Fruit fly (Drosophila melanogaster) whole organism, pupa: Measurements from ENCODE around the gene mRpL23.

Experiments
- CG10348 ChIP-seq: fragments of 200-800 bp; sonication (Bioruptor generic); IDR thresholded peaks from 2 replicates; pipeline ENCODE4 v1.3.6; 2022; ENCODE audit warnings: missing biosample characterization, missing genetic modification characterization
- CG12605 ChIP-seq: fragments of 200-800 bp; sonication (Bioruptor generic); IDR thresholded peaks from 2 replicates; pipeline ENCODE4 v1.3.6; 2022; ENCODE audit warnings: missing biosample characterization, missing genetic modification characterization
- CG13204 ChIP-seq: fragments of 200-800 bp; sonication (Bioruptor generic); optimal IDR thresholded peaks from 2 replicates; lab custom pipeline; 2018; ENCODE audit warnings: missing biosample characterization, mild to moderate bottlenecking, missing genetic modification characterization, moderate library complexity
- CG14655 ChIP-seq: fragments of 200-800 bp; sonication (Bioruptor generic); optimal IDR thresholded peaks from 3 replicates; lab custom pipeline; 2017; ENCODE audit warnings: mild to moderate bottlenecking, missing biosample characterization, missing genetic modification reagents, missing genetic modification characterization
- CG15710 ChIP-seq: fragments of 200-800 bp; sonication (Bioruptor generic); optimal IDR thresholded peaks from 2 replicates; lab custom pipeline; 2018; ENCODE audit warnings: missing biosample characterization, mild to moderate bottlenecking, missing genetic modification characterization, moderate library complexity
- CG17806 ChIP-seq: fragments of 200-800 bp; sonication (Bioruptor generic); optimal IDR thresholded peaks from 2 replicates; lab custom pipeline; 2018; ENCODE audit warnings: missing biosample characterization, mild to moderate bottlenecking, missing genetic modification characterization, moderate library complexity
- CG32121 ChIP-seq: fragments of 200-800 bp; sonication (Bioruptor generic); IDR thresholded peaks from 2 replicates; pipeline ENCODE4 v1.3.6; 2022; ENCODE audit warnings: missing biosample characterization, missing genetic modification characterization
- CG34367 ChIP-seq: fragments of 200-800 bp; sonication (Bioruptor generic); optimal IDR thresholded peaks from 2 replicates; lab custom pipeline; 2018; ENCODE audit warnings: missing biosample characterization, mild to moderate bottlenecking, missing genetic modification characterization
- CG4496 ChIP-seq: fragments of 200-800 bp; sonication (Bioruptor generic); IDR thresholded peaks from 3 replicates; pipeline ENCODE4 v1.3.6; 2022; ENCODE audit warnings: missing biosample characterization, missing genetic modification characterization
- CG8159 ChIP-seq: fragments of 200-800 bp; sonication (Bioruptor generic); optimal IDR thresholded peaks from 3 replicates; lab custom pipeline; 2018; ENCODE audit warnings: missing biosample characterization, mild to moderate bottlenecking, missing genetic modification characterization, moderate library complexity
- CG8301 ChIP-seq: fragments of 200-800 bp; sonication (Bioruptor generic); optimal IDR thresholded peaks from 2 replicates; lab custom pipeline; 2018; ENCODE audit warnings: missing biosample characterization, mild to moderate bottlenecking, missing genetic modification characterization
- CG9948 ChIP-seq: fragments of 200-800 bp; sonication (Bioruptor generic); optimal IDR thresholded peaks from 2 replicates; lab custom pipeline; 2018; ENCODE audit warnings: missing biosample characterization, mild to moderate bottlenecking, missing genetic modification characterization, moderate library complexity
- D1 ChIP-seq: fragments of 200-800 bp; sonication (Bioruptor generic); optimal IDR thresholded peaks from 2 replicates; lab custom pipeline; 2018; ENCODE audit warnings: missing biosample characterization, mild to moderate bottlenecking, missing genetic modification characterization, moderate library complexity
- EcR ChIP-seq: fragments of 200-800 bp; sonication (Bioruptor generic); optimal IDR thresholded peaks from 3 replicates; lab custom pipeline; 2019; ENCODE audit warnings: missing biosample characterization, missing genetic modification characterization, mild to moderate bottlenecking, moderate library complexity, missing genetic modification reagents
- Ets98B ChIP-seq: fragments of 200-800 bp; sonication (Bioruptor generic); IDR thresholded peaks from 2 replicates; pipeline ENCODE4 v1.3.6; 2022; ENCODE audit warnings: missing biosample characterization, missing genetic modification characterization
- Pif1A ChIP-seq: fragments of 200-800 bp; sonication (Bioruptor generic); optimal IDR thresholded peaks from 3 replicates; lab custom pipeline; 2016; ENCODE audit warnings: missing biosample characterization, missing genetic modification characterization
- Pif1B ChIP-seq: fragments of 200-800 bp; sonication (Bioruptor generic); optimal IDR thresholded peaks from 3 replicates; lab custom pipeline; 2016; ENCODE audit warnings: missing biosample characterization, missing genetic modification characterization
- Snoo ChIP-seq: fragments of 200-800 bp; sonication (Bioruptor generic); optimal IDR thresholded peaks from 3 replicates; lab custom pipeline; 2017; ENCODE audit warnings: missing biosample characterization, mild to moderate bottlenecking, missing genetic modification characterization, inconsistent platforms
- fd96Ca ChIP-seq: fragments of 200-800 bp; sonication (Bioruptor generic); IDR thresholded peaks from 3 replicates; pipeline ENCODE4 v1.3.6; 2022; ENCODE audit warnings: missing biosample characterization, missing genetic modification characterization
- gl ChIP-seq: fragments of 200-800 bp; sonication (Bioruptor generic); optimal IDR thresholded peaks from 2 replicates; lab custom pipeline; 2018; ENCODE audit warnings: missing biosample characterization, mild to moderate bottlenecking, missing genetic modification characterization
- rn ChIP-seq: fragments of 200-800 bp; sonication (Bioruptor generic); IDR thresholded peaks from 2 replicates; pipeline ENCODE4 v1.3.6; 2022; ENCODE audit warnings: missing biosample characterization, missing genetic modification characterization

The mRpL23 gene

DNA sequence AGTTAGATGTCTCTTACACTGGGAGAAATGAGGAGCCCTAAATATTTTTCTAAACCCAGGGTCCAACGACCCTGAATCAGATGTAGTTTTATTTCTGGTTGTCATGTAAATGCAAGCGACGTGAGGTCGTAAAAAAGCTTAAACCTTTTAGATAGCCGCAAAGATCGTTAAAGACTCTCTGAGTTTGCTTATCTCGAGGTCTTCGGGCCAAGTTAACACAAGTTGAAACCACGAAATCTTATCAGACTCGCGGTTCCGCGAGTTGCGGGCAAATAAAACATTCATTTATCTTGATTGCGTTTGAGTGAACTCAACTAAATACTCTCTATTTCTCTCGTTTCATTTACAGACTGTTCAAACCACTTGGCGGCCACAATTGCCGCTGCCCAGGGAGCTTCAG lies 28.7 kb upstream of the mRpL23 start:
- TF ChIP-seq CG12605: no peak
- TF ChIP-seq CG10348 (GFP tag; lab: Robert Waterston, UW): no peak
- no peak for TF ChIP-seq Ets98B (GFP tag; lab: Robert Waterston, UW)
- TF ChIP-seq CG14655 (GFP tag; lab: Kevin White, UChicago): no peak
- no peak for TF ChIP-seq CG8301 (tag; lab: Kevin White, UChicago)
- TF ChIP-seq rn: no peak
- TF ChIP-seq Pif1A (GFP tag; lab: Kevin White, UChicago): no peak
- TF ChIP-seq CG9948 (tag; lab: Kevin White, UChicago): no peak
- TF ChIP-seq CG17806 (tag; lab: Kevin White, UChicago): no peak

DNA sequence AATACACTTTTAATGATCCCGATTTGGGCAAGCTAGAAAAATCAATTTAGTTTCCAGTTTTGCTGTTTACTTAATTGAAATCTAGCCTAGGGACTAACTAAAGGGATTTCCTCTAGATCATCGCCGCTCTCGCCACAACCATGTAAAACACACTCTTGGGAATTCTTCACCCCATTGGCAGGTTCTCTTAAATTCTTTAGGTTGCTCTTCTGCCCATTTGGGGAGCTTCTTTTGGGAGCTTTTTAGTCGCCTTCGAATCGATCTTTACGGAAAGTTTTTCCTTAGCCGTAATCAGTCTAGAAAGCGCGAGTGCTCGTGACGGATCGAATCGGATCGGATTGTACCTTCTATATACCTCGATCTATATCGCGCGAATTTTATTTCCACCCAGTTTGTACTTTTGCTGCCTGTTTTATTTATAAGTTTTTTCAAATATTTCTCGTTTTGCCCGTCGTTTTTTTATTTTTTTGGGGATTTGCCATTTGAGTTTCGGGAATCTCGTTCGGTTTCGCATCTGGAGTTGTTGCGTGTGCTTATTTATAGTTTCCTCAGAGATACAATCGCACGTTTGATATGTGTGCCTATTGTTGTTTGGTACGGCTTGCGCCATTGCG lies 26.8 kb upstream of the mRpL23 start:
- TF ChIP-seq CG32121 (GFP tag; lab: Robert Waterston, UW) (0 out of 2 replicates have a peak, but pooled peaks have one; percentile 36), CG10348 (GFP tag; lab: Robert Waterston, UW) (no peak)

DNA sequence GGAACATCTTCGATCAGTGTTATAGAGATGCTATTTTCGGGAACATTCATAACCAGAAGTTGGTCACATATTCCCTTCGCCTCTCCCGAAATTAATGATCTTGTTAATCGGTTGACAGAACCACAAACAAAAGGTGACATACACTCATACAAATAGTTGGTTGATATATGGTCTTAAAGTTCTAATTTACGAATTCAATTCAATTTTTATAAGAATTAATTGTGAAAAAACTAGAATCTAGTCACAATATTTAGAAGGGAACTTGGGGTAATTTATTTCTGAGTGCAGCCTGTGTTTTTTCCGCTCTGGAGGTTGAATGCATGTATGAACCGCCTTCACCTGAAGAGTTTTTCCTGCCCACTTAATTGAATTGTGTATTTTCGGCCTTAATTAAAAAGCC lies 26.3 kb upstream of the mRpL23 start:
- TF ChIP-seq rn: no peak
- no peak for TF ChIP-seq Pif1B (GFP tag; lab: Kevin White, UChicago)
- TF ChIP-seq CG13204: no peak
- TF ChIP-seq Ets98B (GFP tag; lab: Robert Waterston, UW): no peak
- no peak for TF ChIP-seq CG32121 (GFP tag; lab: Robert Waterston, UW)
- TF ChIP-seq CG8159 (tag; lab: Kevin White, UChicago): no peak
- no peak for TF ChIP-seq CG14655 (GFP tag; lab: Kevin White, UChicago)
- TF ChIP-seq CG4496 (GFP tag; lab: Robert Waterston, UW): no peak
- TF ChIP-seq Pif1A (GFP tag; lab: Kevin White, UChicago): no peak
- no peak for TF ChIP-seq CG8301 (tag; lab: Kevin White, UChicago)
- TF ChIP-seq D1: no peak
- no peak for TF ChIP-seq CG12605
- no peak for TF ChIP-seq Snoo
- TF ChIP-seq CG9948 (tag; lab: Kevin White, UChicago): no peak
- TF ChIP-seq EcR (GFP tag; lab: Kevin White, UChicago): no peak
- TF ChIP-seq CG15710: no peak
- TF ChIP-seq CG34367 (tag; lab: Kevin White, UChicago): no peak

DNA sequence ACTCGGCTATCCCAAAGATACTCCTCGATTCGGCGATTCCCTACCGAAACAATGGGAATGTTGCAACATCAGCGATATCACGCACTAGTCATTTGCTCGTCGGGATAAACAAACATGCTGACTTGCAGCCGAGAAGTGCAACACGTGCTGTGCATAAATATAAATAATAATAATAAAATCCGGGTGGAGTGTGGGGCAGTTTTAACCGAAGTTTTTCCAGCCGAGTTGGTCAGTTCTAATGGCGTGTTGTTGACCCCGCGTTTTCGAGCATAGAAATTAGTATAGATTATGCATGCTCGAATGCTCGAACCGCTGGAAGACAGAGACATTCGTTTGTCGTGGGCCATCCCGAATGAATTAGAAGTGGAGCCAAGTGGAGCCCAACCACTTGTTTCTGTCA lies 25.1 kb upstream of the mRpL23 start:
- TF ChIP-seq CG17806 (tag; lab: Kevin White, UChicago) (no peak), CG14655 (GFP tag; lab: Kevin White, UChicago) (no peak), gl (tag; lab: Kevin White, UChicago) (no peak), fd96Ca (GFP tag; lab: Robert Waterston, UW) (no peak), CG4496 (GFP tag; lab: Robert Waterston, UW) (no peak), rn (no peak), Ets98B (GFP tag; lab: Robert Waterston, UW) (no peak), CG32121 (GFP tag; lab: Robert Waterston, UW) (no peak), D1 (no peak), CG12605 (no peak), CG15710 (no peak), Pif1A (GFP tag; lab: Kevin White, UChicago) (no peak)

DNA sequence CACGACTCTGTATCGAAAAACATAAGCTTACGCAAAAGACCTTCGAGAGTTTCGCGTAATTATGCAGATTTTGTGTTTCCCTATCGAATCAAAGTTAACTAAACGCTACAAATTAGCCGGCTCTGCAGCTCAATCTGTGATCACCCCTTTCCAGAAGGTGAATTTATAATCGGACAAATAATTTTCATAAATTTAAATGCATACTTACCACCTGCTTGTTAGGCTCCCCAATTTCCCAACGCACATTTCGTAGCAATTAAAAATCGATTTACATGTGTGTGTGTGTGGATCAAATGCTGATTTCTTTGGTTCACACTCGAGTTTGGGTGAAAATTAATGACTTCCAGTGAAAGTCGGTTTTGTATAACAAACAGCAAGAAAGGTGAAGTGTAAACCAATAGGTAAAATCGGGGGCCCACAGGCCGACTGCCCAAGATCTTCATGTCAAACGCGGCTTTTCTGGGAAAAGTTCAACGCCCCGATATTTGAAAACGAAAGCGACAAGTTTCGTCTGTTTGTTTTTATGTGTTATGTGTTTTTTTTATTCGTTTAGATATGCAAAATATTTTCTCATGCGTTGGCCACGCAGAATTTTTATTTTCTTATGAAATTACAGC lies 24.2 kb upstream of the mRpL23 start:
- TF ChIP-seq CG32121 (GFP tag; lab: Robert Waterston, UW) (no peak), CG4496 (GFP tag; lab: Robert Waterston, UW) (no peak)

DNA sequence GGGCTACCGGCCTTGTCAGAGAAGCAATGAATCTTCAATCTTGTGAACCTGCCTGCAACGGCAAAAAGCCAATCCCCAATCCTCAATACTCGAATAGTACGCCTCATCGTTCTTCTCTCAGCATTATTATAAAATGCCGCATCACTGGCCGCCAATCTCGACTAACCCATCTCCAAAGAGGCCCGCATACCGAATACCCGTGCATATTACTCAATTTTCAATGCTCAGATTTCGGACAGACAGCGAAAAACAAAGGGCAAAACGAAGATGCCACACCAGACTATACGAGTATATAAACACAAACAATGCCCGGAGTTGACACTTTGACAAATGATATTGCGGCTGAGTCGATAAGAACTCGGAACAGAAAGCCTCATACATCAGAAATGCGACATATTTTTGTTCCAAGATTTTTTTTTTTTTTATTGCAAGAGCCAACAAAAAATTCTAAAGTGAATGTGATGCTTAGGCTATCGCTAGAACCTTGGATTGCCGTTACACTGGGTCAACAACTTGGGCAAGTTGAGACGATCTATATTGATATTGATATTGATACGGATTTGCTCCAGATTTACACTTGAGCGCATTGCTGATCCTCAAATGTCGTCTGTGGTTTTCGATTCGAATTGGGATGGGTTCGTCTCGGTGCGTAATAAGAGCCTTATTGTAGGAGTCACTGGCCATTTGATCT lies 19.4 kb upstream of the mRpL23 start:
- no peak for TF ChIP-seq Pif1A (GFP tag; lab: Kevin White, UChicago)
- no peak for TF ChIP-seq D1
- no peak for TF ChIP-seq Ets98B (GFP tag; lab: Robert Waterston, UW)
- no peak for TF ChIP-seq CG13204
- no peak for TF ChIP-seq Pif1B (GFP tag; lab: Kevin White, UChicago)
- no peak for TF ChIP-seq gl (tag; lab: Kevin White, UChicago)
- TF ChIP-seq CG32121 (GFP tag; lab: Robert Waterston, UW): no peak
- TF ChIP-seq CG10348 (GFP tag; lab: Robert Waterston, UW): no peak
- no peak for TF ChIP-seq CG14655 (GFP tag; lab: Kevin White, UChicago)
- TF ChIP-seq rn: no peak
- TF ChIP-seq Snoo: no peak
- no peak for TF ChIP-seq CG8301 (tag; lab: Kevin White, UChicago)
- no peak for TF ChIP-seq CG4496 (GFP tag; lab: Robert Waterston, UW)
- TF ChIP-seq CG9948 (tag; lab: Kevin White, UChicago): no peak
- no peak for TF ChIP-seq fd96Ca (GFP tag; lab: Robert Waterston, UW)
- no peak for TF ChIP-seq CG17806 (tag; lab: Kevin White, UChicago)
- no peak for TF ChIP-seq EcR (GFP tag; lab: Kevin White, UChicago)
- no peak for TF ChIP-seq CG34367 (tag; lab: Kevin White, UChicago)
- no peak for TF ChIP-seq CG15710
